Worm (Caenorhabditis elegans): ENCODE data around the gene pezo-1.

DNA sequence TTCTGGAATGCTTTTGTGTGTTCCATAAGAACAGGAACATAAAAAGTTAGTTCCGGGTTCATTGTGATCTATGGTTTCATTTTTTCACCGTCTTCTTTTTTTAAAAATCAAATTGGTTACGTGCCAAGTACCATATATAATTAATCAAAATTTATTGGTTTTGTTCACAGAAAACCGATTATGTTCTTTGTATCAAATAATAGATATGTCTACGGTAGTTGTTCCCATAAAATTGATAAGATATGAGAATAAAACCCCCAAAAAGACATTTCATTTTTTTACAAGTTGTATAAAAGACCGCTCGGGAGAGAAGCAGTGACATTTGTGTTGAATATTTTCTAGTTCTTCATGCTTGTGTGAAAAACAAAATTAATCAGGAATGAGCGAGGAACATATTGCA lies 14.8 kb upstream of the pezo-1 start, which contains the start of gene C10C5.5:
- TF ChIP-seq him-1 (tag; optimal IDR thresholded peaks at IDR 0.05) (no peak), W03F9.2 (tag; optimal IDR thresholded peaks at IDR 0.05) (no peak)
